Worm (Caenorhabditis elegans): ENCODE measurements around the gene tsp-1.

tsp-1 gene

ce11 chrIII:8250007-8250683 is 10.9 kb upstream of the tsp-1 start, which contains the start of gene knl-1:
Gene knl-1, plus strand, starts transcription at chrIII:8250632.
- TF ChIP-seq pha-4 (GFP tag; IDR thresholded peaks at IDR 0.05), result no peak
- TF ChIP-seq pha-4 (tag; optimal IDR thresholded peaks at IDR 0.05), result peak; percentile 85
- no peak for TF ChIP-seq ceh-44 (GFP tag; IDR thresholded peaks at IDR 0.05)
- peak; percentile 14 for TF ChIP-seq nhr-77 (tag; optimal IDR thresholded peaks at IDR 0.05)
- no peak for TF ChIP-seq T20F7.1 (GFP tag; optimal IDR thresholded peaks at IDR 0.05)
- TF ChIP-seq nhr-42 (GFP tag; IDR thresholded peaks at IDR 0.05), result no peak
- no peak for TF ChIP-seq set-16 (GFP tag; IDR thresholded peaks at IDR 0.05)
- TF ChIP-seq dve-1 (tag; optimal IDR thresholded peaks at IDR 0.05; ENCODE audit: insufficient read depth), result no peak
- no peak for TF ChIP-seq hlh-11 (tag; optimal IDR thresholded peaks at IDR 0.05)
- peak in 1 of 2 experiments; percentile 69 for TF ChIP-seq hif-1 (tag; optimal IDR thresholded peaks at IDR 0.05)
- TF ChIP-seq nhr-237 (tag; optimal IDR thresholded peaks at IDR 0.05), result no peak
- TF ChIP-seq nhr-48 (tag; optimal IDR thresholded peaks at IDR 0.05), result no peak
- peak; percentile 19 for TF ChIP-seq nhr-25 (tag; optimal IDR thresholded peaks at IDR 0.05; ENCODE audit: borderline replicate concordance, insufficient read depth)
- TF ChIP-seq Y48G9A.11 (GFP tag; IDR thresholded peaks at IDR 0.05), result peak; percentile 48; the same call in 1 of the 2 replicates
- TF ChIP-seq zip-11 (GFP tag; IDR thresholded peaks at IDR 0.05), result no peak
- TF ChIP-seq aha-1 (tag), result peak; percentile 84
- peak; percentile 97 for TF ChIP-seq unc-130 (GFP tag; optimal IDR thresholded peaks at IDR 0.05)
- no peak for TF ChIP-seq ceh-28 (tag; optimal IDR thresholded peaks at IDR 0.05)
- TF ChIP-seq vab-7 (GFP tag; IDR thresholded peaks at IDR 0.05), result peak; percentile 34; the same call in 1 of the 2 replicates
- peak; percentile 94 for TF ChIP-seq lin-38 (GFP tag; IDR thresholded peaks at IDR 0.05)
- peak; percentile 69 for TF ChIP-seq lin-13 (GFP tag; optimal IDR thresholded peaks at IDR 0.05)
- TF ChIP-seq dpl-1 (GFP tag; optimal IDR thresholded peaks at IDR 0.05), result peak; percentile 75
- TF ChIP-seq dmd-8 (GFP tag; IDR thresholded peaks at IDR 0.05), result no peak
- peak; percentile 88 for TF ChIP-seq mes-2 (tag; optimal IDR thresholded peaks at IDR 0.05; ENCODE audit: poor library complexity, severe bottlenecking)
- no peak for TF ChIP-seq unc-62 (GFP tag; optimal IDR thresholded peaks at IDR 0.05 in 1 of 2)
- TF ChIP-seq unc-62 (tag; optimal IDR thresholded peaks at IDR 0.05), result no peak

ce11 chrIII:8249381-8249780 is 10.2 kb upstream of the tsp-1 start, which contains the start of the genes C02F5.10 and C02F5.2:
Gene C02F5.10, minus strand, starts transcription at chrIII:8249481.
Gene C02F5.2, plus strand, starts transcription at chrIII:8249619.
- TF ChIP-seq nhr-41 (GFP tag; IDR thresholded peaks at IDR 0.05) (no peak), dmd-6 (GFP tag; IDR thresholded peaks at IDR 0.05) (no peak), nhr-102 (tag; optimal IDR thresholded peaks at IDR 0.05) (no peak), nhr-6 (tag; optimal IDR thresholded peaks at IDR 0.05) (no peak), mep-1 (tag; optimal IDR thresholded peaks at IDR 0.05) (no peak), nhr-10 (tag; optimal IDR thresholded peaks at IDR 0.05) (no peak), rbr-2 (tag; optimal IDR thresholded peaks at IDR 0.05) (no peak), lin-39 (tag; optimal IDR thresholded peaks at IDR 0.05) (no peak), lim-7 (GFP tag; IDR thresholded peaks at IDR 0.05) (no peak), jun-1 (tag; optimal IDR thresholded peaks at IDR 0.05) (no peak), F49E8.2 (tag; optimal IDR thresholded peaks at IDR 0.05; ENCODE audit: borderline replicate concordance) (no peak), Y48G9A.11 (GFP tag; IDR thresholded peaks at IDR 0.05) (no peak), gei-8 (GFP tag; optimal IDR thresholded peaks at IDR 0.05) (no peak), nhr-11 (tag; optimal IDR thresholded peaks at IDR 0.05) (no peak), hif-1 (tag; optimal IDR thresholded peaks at IDR 0.05) (no peak)
